Worm (Caenorhabditis elegans): ENCODE results near the gene srh-20.

srh-20 gene

ce11 chrV:4948635-4949034, 23.9 kb downstream of the srh-20 start, which contains the start of gene str-209:
TSS of gene str-209 (plus strand) at chrV:4948935.
- TF ChIP-seq unc-39 (tag; optimal IDR thresholded peaks at IDR 0.05) (no peak), snpc-4 (tag; optimal IDR thresholded peaks at IDR 0.05) (no peak), ham-2 (GFP tag; optimal IDR thresholded peaks at IDR 0.05) (no peak), sptf-1 (tag; optimal IDR thresholded peaks at IDR 0.05) (no peak), mab-5 (tag; optimal IDR thresholded peaks at IDR 0.05) (no peak), nhr-12 (tag; optimal IDR thresholded peaks at IDR 0.05) (no peak), elt-1 (tag; optimal IDR thresholded peaks at IDR 0.05; ENCODE audit: borderline replicate concordance, insufficient read depth) (no peak)

- no peak for TF ChIP-seq lin-13 (tag; optimal IDR thresholded peaks at IDR 0.05)
- TF ChIP-seq flh-1 (GFP tag; optimal IDR thresholded peaks at IDR 0.05), result no peak
- TF ChIP-seq lsy-2 (tag; optimal IDR thresholded peaks at IDR 0.05), result no peak
- no peak for TF ChIP-seq ceh-43 (GFP tag; optimal IDR thresholded peaks at IDR 0.05)
- no peak for TF ChIP-seq nhr-237 (tag; optimal IDR thresholded peaks at IDR 0.05)
- TF ChIP-seq lin-32 (GFP tag; optimal IDR thresholded peaks at IDR 0.05), result no peak
- TF ChIP-seq zip-8 (tag; optimal IDR thresholded peaks at IDR 0.05), result no peak
- TF ChIP-seq ceh-39 (tag; optimal IDR thresholded peaks at IDR 0.05), result no peak
- TF ChIP-seq mab-5 (tag; optimal IDR thresholded peaks at IDR 0.05), result no peak
Observed at ce11 chrV:4951434-4951833, 26.7 kb downstream of the srh-20 start, which contains the start of gene str-207. TSS of gene str-207 (plus strand) at chrV:4951734.

- TF ChIP-seq elt-1 (tag; optimal IDR thresholded peaks at IDR 0.05; ENCODE audit: borderline replicate concordance, insufficient read depth) (no peak), snpc-4 (tag; optimal IDR thresholded peaks at IDR 0.05) (no peak), nhr-76 (tag; optimal IDR thresholded peaks at IDR 0.05) (no peak), sptf-1 (tag; optimal IDR thresholded peaks at IDR 0.05) (no peak), ceh-43 (GFP tag; optimal IDR thresholded peaks at IDR 0.05) (no peak), sem-2 (GFP tag; optimal IDR thresholded peaks at IDR 0.05) (no peak), zip-8 (tag; optimal IDR thresholded peaks at IDR 0.05) (no peak), mls-2 (tag; optimal IDR thresholded peaks at IDR 0.05) (no peak)
Observed at ce11 chrV:4956529-4956928, 31.8 kb downstream of the srh-20 start, which contains the start of gene str-208. TSS of gene str-208 (plus strand) at chrV:4956829.

ce11 chrV:4957619-4958018, 32.9 kb downstream of the srh-20 start:
- TF ChIP-seq ces-1 (GFP tag; optimal IDR thresholded peaks at IDR 0.05), result no peak

- no peak for TF ChIP-seq ceh-83 (GFP tag; optimal IDR thresholded peaks at IDR 0.05)
- TF ChIP-seq snpc-4 (tag; optimal IDR thresholded peaks at IDR 0.05), result no peak
- no peak for TF ChIP-seq nhr-237 (tag; optimal IDR thresholded peaks at IDR 0.05)
- no peak for TF ChIP-seq zip-8 (tag; optimal IDR thresholded peaks at IDR 0.05)
- no peak for TF ChIP-seq lin-32 (GFP tag; optimal IDR thresholded peaks at IDR 0.05)
- TF ChIP-seq unc-39 (tag; optimal IDR thresholded peaks at IDR 0.05), result no peak
- TF ChIP-seq unc-62 (GFP tag; optimal IDR thresholded peaks at IDR 0.05), result no peak
- TF ChIP-seq nhr-2 (tag; optimal IDR thresholded peaks at IDR 0.05), result no peak
- no peak for TF ChIP-seq tbx-8 (GFP tag; optimal IDR thresholded peaks at IDR 0.05)
- TF ChIP-seq bed-3 (GFP tag; optimal IDR thresholded peaks at IDR 0.05), result no peak
- no peak for TF ChIP-seq nhr-12 (tag; optimal IDR thresholded peaks at IDR 0.05)
- TF ChIP-seq sem-2 (GFP tag; optimal IDR thresholded peaks at IDR 0.05), result no peak
- TF ChIP-seq ham-2 (GFP tag; optimal IDR thresholded peaks at IDR 0.05), result no peak
- no peak for TF ChIP-seq lin-13 (tag; optimal IDR thresholded peaks at IDR 0.05)
- TF ChIP-seq nhr-76 (tag; optimal IDR thresholded peaks at IDR 0.05), result no peak
- no peak for TF ChIP-seq cnd-1 (tag; optimal IDR thresholded peaks at IDR 0.05)
- TF ChIP-seq mep-1 (tag; optimal IDR thresholded peaks at IDR 0.05), result no peak
- no peak for TF ChIP-seq mls-2 (tag; optimal IDR thresholded peaks at IDR 0.05)
Observed at ce11 chrV:4960686-4961085, 36.0 kb downstream of the srh-20 start.

ce11 chrV:4962968-4963367, 38.2 kb downstream of the srh-20 start, which contains the start of gene tam-1:
TSS of gene tam-1 (minus strand) at chrV:4963102.
- TF ChIP-seq nhr-28 (tag; optimal IDR thresholded peaks at IDR 0.05) (no peak), snpc-4 (tag; optimal IDR thresholded peaks at IDR 0.05) (no peak), ham-2 (GFP tag; optimal IDR thresholded peaks at IDR 0.05) (peak; percentile 54), M03D4.4 (tag; optimal IDR thresholded peaks at IDR 0.05) (no peak), ceh-43 (GFP tag; optimal IDR thresholded peaks at IDR 0.05) (no peak), ces-1 (GFP tag; optimal IDR thresholded peaks at IDR 0.05) (peak; percentile 40), ceh-83 (GFP tag; optimal IDR thresholded peaks at IDR 0.05) (peak; percentile 59)

Data from whole organism, mixed stage, embryonic.